Worm (Caenorhabditis elegans): ENCODE measurements around the gene idpp-12.
"Not testable (repeated sequence)": the region's sequence is repeated elsewhere in the genome, so short reads cannot be mapped to it uniquely, and the experiment has no call there.

Gene idpp-12

DNA sequence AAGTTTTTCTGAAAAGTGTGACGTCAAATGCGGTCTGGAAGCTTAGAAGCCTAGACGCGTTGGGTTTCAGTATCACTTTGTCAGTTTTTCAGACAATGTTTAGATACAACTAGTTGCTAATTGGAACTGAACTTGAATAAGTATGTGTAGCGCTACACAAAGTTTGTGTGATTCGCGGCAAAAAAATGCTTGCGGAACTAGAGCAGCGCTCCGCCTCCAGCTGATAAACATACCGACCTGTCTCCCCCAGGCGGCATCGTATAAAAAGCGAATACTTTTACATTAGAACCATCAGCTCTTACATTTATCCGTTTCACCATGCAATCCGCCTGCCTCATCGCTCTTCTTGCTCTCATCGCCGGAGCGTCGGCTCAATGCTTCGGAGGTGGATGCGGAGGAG is at the start of gene idpp-12:
TSS of gene idpp-12 (plus strand) at position 301 of the 400 bp plus-strand sequence.
- not testable (repeated sequence) for TF ChIP-seq xbp-1 (tag; optimal IDR thresholded peaks at IDR 0.05); ets-5 (GFP tag; IDR thresholded peaks at IDR 0.05); ceh-90 (tag; optimal IDR thresholded peaks at IDR 0.05)

DNA sequence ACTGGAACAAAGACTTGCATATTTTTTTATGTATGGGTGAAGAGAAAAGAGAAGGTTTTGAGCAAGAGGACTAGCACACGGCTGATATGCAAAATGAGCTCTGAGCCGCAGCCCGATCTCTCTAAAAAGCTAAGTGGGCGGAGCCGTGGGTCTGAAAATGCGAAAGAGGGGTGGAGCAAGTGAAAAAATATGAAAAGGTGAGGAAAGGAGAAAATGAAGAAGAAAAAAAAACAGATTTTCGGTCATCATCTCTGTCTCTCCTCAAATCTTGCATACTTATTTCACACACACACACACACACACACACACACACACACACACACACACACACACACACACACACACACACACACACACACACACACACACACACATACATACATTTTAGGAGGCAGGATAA is 49.3 kb upstream of the idpp-12 start, which contains the start of gene dmd-9:
TSS of gene dmd-9 (minus strand) at position 101 of the 400 bp plus-strand sequence.
- TF ChIP-seq xbp-1 (tag; optimal IDR thresholded peaks at IDR 0.05) = no peak
- TF ChIP-seq ceh-90 (tag; optimal IDR thresholded peaks at IDR 0.05) = no peak
- no peak for TF ChIP-seq mep-1 (tag; optimal IDR thresholded peaks at IDR 0.05)
- peak; percentile 36 for TF ChIP-seq fkh-8 (tag; optimal IDR thresholded peaks at IDR 0.05)
- TF ChIP-seq unc-98 (GFP tag; IDR thresholded peaks at IDR 0.05) = no peak

DNA sequence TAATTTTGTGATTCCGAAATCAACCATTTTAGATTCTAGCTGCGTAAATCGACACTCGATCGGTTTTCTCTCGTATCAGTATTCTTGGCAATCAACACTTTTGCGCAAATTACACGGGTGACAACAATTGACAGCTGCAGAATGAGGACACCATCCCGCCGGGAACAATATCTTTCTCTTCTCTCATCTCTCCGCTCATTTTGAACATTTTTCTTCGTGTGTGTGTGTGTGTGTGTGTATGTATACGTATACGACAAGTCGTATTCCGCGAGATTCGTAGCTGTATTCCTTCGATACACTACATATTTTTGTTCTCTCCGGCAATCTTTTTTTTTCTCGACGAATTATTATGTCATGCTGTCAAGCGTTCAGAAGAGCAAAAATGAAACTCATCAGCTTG is 46.9 kb upstream of the idpp-12 start:
- TF ChIP-seq elt-3 (tag; optimal IDR thresholded peaks at IDR 0.05) = peak in 2 of 6 experiments; percentile 16 to 41
- TF ChIP-seq nhr-85 (tag) = peak; percentile 37
- no peak for TF ChIP-seq dpl-1 (GFP tag; optimal IDR thresholded peaks at IDR 0.05)
- peak; percentile 6 for TF ChIP-seq snu-23 (GFP tag; optimal IDR thresholded peaks at IDR 0.05)
- peak; percentile 56 for TF ChIP-seq blmp-1 (tag; optimal IDR thresholded peaks at IDR 0.05)
- no peak for TF ChIP-seq hlh-17 (GFP tag; optimal IDR thresholded peaks at IDR 0.05; ENCODE audit: borderline replicate concordance)
- TF ChIP-seq lin-35 (GFP tag; optimal IDR thresholded peaks at IDR 0.05) = peak in 1 of 2 experiments; percentile 9
- no peak for TF ChIP-seq sup-37 (GFP tag; optimal IDR thresholded peaks at IDR 0.05)
- TF ChIP-seq lin-14 (GFP tag; optimal IDR thresholded peaks at IDR 0.05) = peak; percentile 49

DNA sequence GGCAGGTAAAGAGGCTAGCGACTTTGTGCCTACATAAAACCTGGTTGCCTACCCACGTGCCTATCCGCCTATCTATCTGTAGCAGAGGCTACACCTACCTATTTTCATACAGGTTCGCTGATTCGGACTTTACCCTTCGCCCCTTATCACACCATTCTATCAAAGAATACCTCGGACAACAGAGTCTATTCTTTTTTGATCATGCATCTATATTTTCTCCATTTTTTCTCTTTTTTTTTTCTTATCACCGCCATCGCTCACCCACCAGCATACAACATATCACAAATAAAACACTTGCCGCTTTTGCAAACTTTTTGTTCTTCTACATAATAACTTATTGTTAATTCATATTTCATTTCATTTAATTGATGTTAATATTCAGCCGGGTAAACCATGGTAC is 45.3 kb upstream of the idpp-12 start, which contains the start of gene T26C12.1:
TSS of gene T26C12.1 (plus strand) at position 383 of the 400 bp plus-strand sequence.
- TF ChIP-seq elt-2 (tag; optimal IDR thresholded peaks at IDR 0.05) = peak; percentile 41
- TF ChIP-seq nhr-90 (tag; optimal IDR thresholded peaks at IDR 0.05; ENCODE audit: poor library complexity) = peak; percentile 19
- no peak for TF ChIP-seq efl-1 (optimal IDR thresholded peaks at IDR 0.05)
- peak in 1 of 2 experiments; percentile 14 for TF ChIP-seq efl-1 (GFP tag; optimal IDR thresholded peaks at IDR 0.05 in 1 of 2)
- no peak for TF ChIP-seq lir-3 (tag; optimal IDR thresholded peaks at IDR 0.05; ENCODE audit: poor library complexity)
- TF ChIP-seq nhr-11 (tag; optimal IDR thresholded peaks at IDR 0.05) = no peak

DNA sequence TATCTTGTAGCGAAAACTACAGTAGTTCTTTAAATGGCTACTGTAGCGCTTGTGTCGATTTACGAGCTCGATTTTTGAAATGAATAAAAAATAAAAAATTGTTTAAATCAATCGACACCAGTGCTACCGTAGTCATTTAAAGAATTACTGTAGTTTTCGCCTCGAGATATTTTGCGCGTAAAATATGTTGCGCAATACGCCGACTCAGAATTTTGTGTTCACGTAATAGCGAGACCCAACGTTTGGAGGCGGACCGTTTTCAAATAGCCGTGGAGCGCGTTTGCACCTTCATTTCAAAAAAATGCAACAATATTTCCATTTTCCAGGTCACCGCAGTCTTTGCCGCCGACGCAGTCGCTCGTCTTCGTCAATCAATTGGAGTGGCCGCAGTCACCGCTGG is 43.6 kb upstream of the idpp-12 start:
- no peak for TF ChIP-seq C34B4.2 (tag; optimal IDR thresholded peaks at IDR 0.05)

DNA sequence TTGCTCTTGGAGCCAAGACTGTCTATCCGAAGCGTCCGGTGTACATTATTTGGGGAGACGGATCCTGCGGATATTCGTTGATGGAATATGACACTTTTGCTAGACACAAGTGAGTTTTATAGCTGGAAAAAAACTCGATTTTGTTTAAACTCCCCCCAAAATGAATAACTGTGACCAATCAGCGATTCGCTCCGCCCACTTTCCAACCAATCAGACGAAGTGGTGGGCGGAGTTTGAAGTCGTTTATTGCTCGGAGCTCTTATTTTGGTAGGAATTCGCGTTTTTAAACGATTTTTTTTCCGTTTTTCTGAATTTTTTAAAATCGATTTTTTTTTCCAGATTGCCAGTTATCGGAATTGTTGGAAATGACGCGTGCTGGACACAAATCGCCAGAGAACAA is 42.0 kb upstream of the idpp-12 start:
- TF ChIP-seq dpl-1 (GFP tag; optimal IDR thresholded peaks at IDR 0.05) (no peak), sup-37 (GFP tag; optimal IDR thresholded peaks at IDR 0.05) (no peak), C16A3.4 (tag; optimal IDR thresholded peaks at IDR 0.05) (no peak), tbx-2 (tag; optimal IDR thresholded peaks at IDR 0.05) (no peak), ceh-63 (GFP tag; optimal IDR thresholded peaks at IDR 0.05) (no peak), lin-14 (GFP tag; optimal IDR thresholded peaks at IDR 0.05) (no peak), ces-1 (GFP tag; optimal IDR thresholded peaks at IDR 0.05) (no peak)

DNA sequence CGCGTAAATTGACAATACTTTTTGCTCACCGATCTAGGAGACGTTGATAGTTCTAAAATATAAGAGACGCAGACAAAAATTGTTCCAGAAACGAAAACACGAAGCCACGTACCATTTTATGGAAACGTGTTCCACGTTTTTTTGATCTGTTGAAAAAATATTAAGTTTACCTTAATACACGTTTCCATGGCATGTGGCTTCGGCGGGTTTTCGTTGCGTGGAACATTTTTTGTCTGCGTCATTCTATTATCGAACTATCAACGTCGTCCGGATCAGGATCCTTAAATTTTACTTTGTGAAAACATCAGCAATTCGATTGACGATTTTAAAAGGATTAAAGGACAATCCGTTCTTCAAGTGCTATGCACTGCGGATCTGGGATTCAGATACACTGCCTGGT is 38.1 kb upstream of the idpp-12 start, which contains the start of gene T26C12.2:
TSS of gene T26C12.2 (minus strand) at position 101 of the 400 bp plus-strand sequence.
- TF ChIP-seq elt-2 (tag; optimal IDR thresholded peaks at IDR 0.05) (no peak), ceh-88 (GFP tag; IDR thresholded peaks at IDR 0.05) (no peak), nhr-84 (tag; optimal IDR thresholded peaks at IDR 0.05) (no peak), egl-27 (tag; optimal IDR thresholded peaks at IDR 0.05) (no peak), efl-1 (optimal IDR thresholded peaks at IDR 0.05) (no peak), efl-1 (GFP tag; optimal IDR thresholded peaks at IDR 0.05 in 1 of 2) (no peak), mdl-1 (tag; optimal IDR thresholded peaks at IDR 0.05) (no peak), mab-9 (GFP tag; IDR thresholded peaks at IDR 0.05) (no peak), unc-86 (tag; optimal IDR thresholded peaks at IDR 0.05) (no peak), lir-3 (tag; optimal IDR thresholded peaks at IDR 0.05; ENCODE audit: poor library complexity) (no peak), ztf-4 (tag; optimal IDR thresholded peaks at IDR 0.05) (no peak), lsy-2 (tag; optimal IDR thresholded peaks at IDR 0.05) (no peak)

Data from whole organism, L1 larva.